Worm (Caenorhabditis elegans) whole organism, L1 larva: ENCODE measurements around the gene K04H4.5.

Source experiments
- hlh-4 ChIP-seq: sonication (generic microtip); optimal IDR thresholded peaks from 2 replicates; lab custom pipeline; 2016; ENCODE audit warnings: mild to moderate bottlenecking, missing genetic modification characterization, missing compliant biosample characterization
- hpl-2 ChIP-seq: fragments of 150-350 bp; optimal IDR thresholded peaks from 2 replicates; lab custom pipeline; 2014; ENCODE audit warnings: missing biosample characterization, missing genetic modification reagents, missing genetic modification characterization
- lin-35 ChIP-seq, 2 experiments: fragments of 150-350 bp; optimal IDR thresholded peaks; 2 replicates each; lab custom pipeline; 2014; ENCODE audit warnings: missing biosample characterization in 2 of 2, missing genetic modification characterization in 2 of 2, missing genetic modification reagents in 2 of 2
- lin-39 ChIP-seq: fragments of 150-350 bp; optimal IDR thresholded peaks from 2 replicates; lab custom pipeline; 2014; ENCODE audit warnings: missing biosample characterization, missing genetic modification reagents, missing genetic modification characterization
- nhr-20 ChIP-seq: sonication (generic microtip); optimal IDR thresholded peaks from 2 replicates; lab custom pipeline; 2016; ENCODE audit warnings: mild to moderate bottlenecking, missing genetic modification characterization, missing compliant biosample characterization
- nhr-28 ChIP-seq: fragments of 150-350 bp; optimal IDR thresholded peaks from 2 replicates; lab custom pipeline; 2014; ENCODE audit warnings: missing biosample characterization, missing genetic modification characterization
- skn-1 ChIP-seq: fragments of 150-350 bp; optimal IDR thresholded peaks from 2 replicates; lab custom pipeline; 2014; ENCODE audit warnings: missing biosample characterization, missing genetic modification characterization

- TF ChIP-seq hlh-4 (tag; lab: Kevin White, UChicago) = no peak
- TF ChIP-seq lin-39 = no peak
- no peak for TF ChIP-seq nhr-28
- peak; percentile 2 for TF ChIP-seq nhr-20 (tag; lab: Kevin White, UChicago)
- no peak for TF ChIP-seq skn-1 (tag; lab: Kevin White, UChicago)
- TF ChIP-seq lin-35 (GFP tag; optimal IDR thresholded peaks at IDR 0.05; lab: Kevin White, UChicago) = no peak
- TF ChIP-seq hpl-2 (GFP tag; lab: Kevin White, UChicago) = no peak
Observed at ce11 chrIII:9328732-9329131, 30.4 kb upstream of the K04H4.5 start.
